Fruit fly (Drosophila melanogaster) whole organism, embryonic: ENCODE data around the gene CG15916.
A peak's percentile ranks its signal among the peaks of the same experiment; 100 is the strongest.

ENCODE experiments used
- Atf-2 ChIP-seq: fragments of 200-800 bp; sonication (Bioruptor generic); optimal IDR thresholded peaks from 2 replicates; lab custom pipeline; 2016; ENCODE audit warnings: missing biosample characterization, missing genetic modification characterization
- B-H1 ChIP-seq: fragments of 200-800 bp; sonication (Bioruptor generic); IDR thresholded peaks from 3 replicates; pipeline ENCODE4 v1.3.6; 2022; ENCODE audit warnings: missing biosample characterization, missing genetic modification characterization
- Blimp-1 ChIP-seq: fragments of 200-800 bp; sonication (Bioruptor generic); optimal IDR thresholded peaks from 3 replicates; lab custom pipeline; 2018; ENCODE audit warnings: missing biosample characterization, missing genetic modification characterization, mild to moderate bottlenecking, moderate library complexity, missing genetic modification reagents
- CG10321 ChIP-seq: fragments of 200-800 bp; sonication (Bioruptor generic); IDR thresholded peaks from 2 replicates; pipeline ENCODE4 v1.3.6; 2022; ENCODE audit warnings: missing biosample characterization, missing genetic modification characterization
- CG11093 ChIP-seq: fragments of 200-800 bp; sonication (Bioruptor generic); IDR thresholded peaks from 3 replicates; pipeline ENCODE4 v1.3.6; 2022; ENCODE audit warnings: missing biosample characterization, missing genetic modification characterization
- CG12071 ChIP-seq: fragments of 200-800 bp; sonication (Bioruptor generic); optimal IDR thresholded peaks from 3 replicates; lab custom pipeline; 2018; ENCODE audit warnings: missing biosample characterization, mild to moderate bottlenecking, missing genetic modification characterization
- CG12236 ChIP-seq: fragments of 200-800 bp; sonication (Bioruptor generic); optimal IDR thresholded peaks from 2 replicates; lab custom pipeline; 2016; ENCODE audit warnings: missing biosample characterization, missing genetic modification characterization
- CG15269 ChIP-seq: fragments of 200-800 bp; sonication (Bioruptor generic); optimal IDR thresholded peaks from 2 replicates; lab custom pipeline; 2018; ENCODE audit warnings: missing biosample characterization, mild to moderate bottlenecking, missing genetic modification characterization, moderate library complexity
- CG15479 ChIP-seq: fragments of 200-800 bp; sonication (Bioruptor generic); optimal IDR thresholded peaks from 3 replicates; lab custom pipeline; 2019; ENCODE audit warnings: missing biosample characterization, mild to moderate bottlenecking, missing genetic modification characterization, moderate library complexity
- CG2120 ChIP-seq: fragments of 200-800 bp; sonication (Bioruptor generic); optimal IDR thresholded peaks from 3 replicates; lab custom pipeline; 2016; ENCODE audit warnings: missing biosample characterization, missing genetic modification characterization
- CG3281 ChIP-seq: fragments of 200-800 bp; sonication (Bioruptor generic); optimal IDR thresholded peaks from 3 replicates; lab custom pipeline; 2017; ENCODE audit warnings: missing biosample characterization, mild to moderate bottlenecking, missing genetic modification characterization
- CG33213 ChIP-seq: fragments of 200-800 bp; sonication (Bioruptor generic); optimal IDR thresholded peaks from 3 replicates; lab custom pipeline; 2016; ENCODE audit warnings: missing biosample characterization, missing genetic modification characterization
- CG34224 ChIP-seq: fragments of 200-800 bp; sonication (Bioruptor generic); IDR thresholded peaks from 3 replicates; pipeline ENCODE4 v1.3.6; 2022; ENCODE audit warnings: missing biosample characterization, missing genetic modification characterization; ENCODE audit not compliant: partially characterized antibody
- CG43689 ChIP-seq: fragments of 200-800 bp; sonication (Bioruptor generic); IDR thresholded peaks from 2 replicates; pipeline ENCODE4 v1.3.6; 2022; ENCODE audit warnings: missing biosample characterization, missing genetic modification characterization
- CG5245 ChIP-seq: fragments of 200-800 bp; sonication (Bioruptor generic); optimal IDR thresholded peaks from 3 replicates; lab custom pipeline; 2016; ENCODE audit warnings: missing biosample characterization, missing genetic modification characterization
- CG7556 ChIP-seq: fragments of 200-800 bp; sonication (Bioruptor generic); optimal IDR thresholded peaks from 2 replicates; lab custom pipeline; 2017; ENCODE audit warnings: missing biosample characterization, mild to moderate bottlenecking, missing genetic modification characterization
- CG9215 ChIP-seq: fragments of 200-800 bp; sonication (Bioruptor generic); IDR thresholded peaks from 2 replicates; pipeline ENCODE4 v1.3.6; 2022; ENCODE audit warnings: missing biosample characterization, missing genetic modification characterization
- Dfd ChIP-seq, 2 experiments: fragments of >200 bp; optimal IDR thresholded peaks; 2 replicates each; lab custom pipeline; 2017; ENCODE audit warnings: missing biosample characterization in 2 of 2, missing genetic modification characterization in 2 of 2
- Dip2 ChIP-seq: fragments of 200-800 bp; sonication (Bioruptor generic); IDR thresholded peaks from 2 replicates; pipeline ENCODE4 v1.3.6; 2022; ENCODE audit warnings: missing biosample characterization, missing genetic modification characterization
- E2f2 ChIP-seq: fragments of 200-800 bp; sonication (Bioruptor generic); IDR thresholded peaks from 2 replicates; pipeline ENCODE4 v1.3.6; 2022; ENCODE audit warnings: missing biosample characterization, missing genetic modification characterization
- Fer3 ChIP-seq: fragments of 200-800 bp; sonication (Bioruptor generic); optimal IDR thresholded peaks from 2 replicates; lab custom pipeline; 2018; ENCODE audit warnings: missing biosample characterization, mild to moderate bottlenecking, missing genetic modification characterization, moderate library complexity
- HHEX ChIP-seq: fragments of 200-800 bp; sonication (Bioruptor generic); optimal IDR thresholded peaks from 3 replicates; lab custom pipeline; 2017; ENCODE audit warnings: missing biosample characterization, mild to moderate bottlenecking, missing genetic modification characterization, missing genetic modification reagents
- Hsf ChIP-seq: fragments of 200-800 bp; sonication (Bioruptor generic); optimal IDR thresholded peaks from 3 replicates; lab custom pipeline; 2016; ENCODE audit warnings: missing biosample characterization, missing genetic modification characterization
- MESR4 ChIP-seq: fragments of 200-800 bp; sonication (Bioruptor generic); optimal IDR thresholded peaks from 2 replicates; lab custom pipeline; 2018; ENCODE audit warnings: missing biosample characterization, mild to moderate bottlenecking, missing genetic modification characterization, moderate library complexity
- NC2α ChIP-seq: fragments of 200-800 bp; sonication (Bioruptor generic); optimal IDR thresholded peaks from 2 replicates; lab custom pipeline; 2016; ENCODE audit warnings: missing biosample characterization, missing genetic modification characterization
- Optix ChIP-seq: fragments of 200-800 bp; sonication (Bioruptor generic); IDR thresholded peaks from 3 replicates; pipeline ENCODE4 v1.3.6; 2022; ENCODE audit warnings: missing biosample characterization, missing genetic modification characterization
- Pdp1 ChIP-seq, 2 experiments: fragments of 200-800 bp; sonication (Bioruptor generic); optimal IDR thresholded peaks; 3 replicates each; lab custom pipeline; 2016; ENCODE audit warnings: missing biosample characterization in 2 of 2, missing genetic modification characterization in 2 of 2, mild to moderate bottlenecking in 1 of 2, moderate library complexity in 1 of 2
- Ravus ChIP-seq: fragments of 200-800 bp; sonication (Bioruptor generic); IDR thresholded peaks from 2 replicates; pipeline ENCODE4 v1.3.6; 2022; ENCODE audit warnings: missing biosample characterization, missing genetic modification characterization
- Side ChIP-seq: fragments of 200-800 bp; sonication (Bioruptor generic); optimal IDR thresholded peaks from 2 replicates; lab custom pipeline; 2016; ENCODE audit warnings: missing biosample characterization, missing genetic modification characterization
- Sox102F ChIP-seq: fragments of 200-800 bp; sonication (Bioruptor generic); optimal IDR thresholded peaks from 2 replicates; lab custom pipeline; 2018; ENCODE audit warnings: missing biosample characterization, mild to moderate bottlenecking, missing genetic modification characterization, moderate library complexity
- Spps ChIP-seq: fragments of 200-800 bp; sonication (Bioruptor generic); optimal IDR thresholded peaks from 2 replicates; lab custom pipeline; 2018; ENCODE audit warnings: missing biosample characterization, mild to moderate bottlenecking, missing genetic modification characterization
- bab2 ChIP-seq: fragments of 200-800 bp; sonication (Bioruptor generic); optimal IDR thresholded peaks from 2 replicates; lab custom pipeline; 2016; ENCODE audit warnings: missing biosample characterization, missing genetic modification characterization
- chn ChIP-seq: fragments of 200-800 bp; sonication (Bioruptor generic); optimal IDR thresholded peaks from 2 replicates; lab custom pipeline; 2016; ENCODE audit warnings: missing biosample characterization, missing genetic modification characterization
- crol ChIP-seq: fragments of 200-800 bp; sonication (Bioruptor generic); IDR thresholded peaks from 2 replicates; pipeline ENCODE4 v1.3.6; 2022; ENCODE audit warnings: missing biosample characterization, missing genetic modification characterization
- danr ChIP-seq: fragments of 200-800 bp; sonication (Bioruptor generic); IDR thresholded peaks from 2 replicates; pipeline ENCODE4 v1.3.6; 2022; ENCODE audit warnings: missing biosample characterization, missing genetic modification characterization
- fd96Cb ChIP-seq: fragments of 200-800 bp; sonication (Bioruptor generic); optimal IDR thresholded peaks from 2 replicates; lab custom pipeline; 2018; ENCODE audit warnings: missing biosample characterization, mild to moderate bottlenecking, missing genetic modification characterization, moderate library complexity
- fu2 ChIP-seq: fragments of 200-800 bp; sonication (Bioruptor generic); optimal IDR thresholded peaks from 2 replicates; lab custom pipeline; 2016; ENCODE audit warnings: missing biosample characterization, missing genetic modification characterization
- gfzf ChIP-seq: fragments of 200-800 bp; sonication (Bioruptor generic); optimal IDR thresholded peaks from 2 replicates; lab custom pipeline; 2016; ENCODE audit warnings: missing biosample characterization, mild to moderate bottlenecking, missing genetic modification characterization, moderate library complexity
- jing ChIP-seq: fragments of 200-800 bp; sonication (Bioruptor generic); optimal IDR thresholded peaks from 2 replicates; lab custom pipeline; 2018; ENCODE audit warnings: missing biosample characterization, mild to moderate bottlenecking, missing genetic modification characterization
- kay ChIP-seq: fragments of 200-800 bp; sonication (Bioruptor generic); optimal IDR thresholded peaks from 2 replicates; lab custom pipeline; 2016; ENCODE audit warnings: missing biosample characterization, missing genetic modification characterization
- knrl ChIP-seq: fragments of 200-800 bp; sonication (Bioruptor generic); IDR thresholded peaks from 3 replicates; pipeline ENCODE4 v1.3.6; 2022; ENCODE audit warnings: missing biosample characterization, missing genetic modification characterization; ENCODE audit not compliant: partially characterized antibody
- lilli ChIP-seq: fragments of 200-800 bp; sonication (Bioruptor generic); optimal IDR thresholded peaks from 3 replicates; lab custom pipeline; 2016; ENCODE audit warnings: missing biosample characterization, missing genetic modification characterization
- oc ChIP-seq: fragments of 200-800 bp; sonication (Bioruptor generic); optimal IDR thresholded peaks from 2 replicates; lab custom pipeline; 2018; ENCODE audit warnings: missing biosample characterization, mild to moderate bottlenecking, missing genetic modification characterization, moderate library complexity
- otp ChIP-seq: fragments of 200-800 bp; sonication (Bioruptor generic); IDR thresholded peaks from 3 replicates; pipeline ENCODE4, ENCODE4 v1.3.6; 2022; ENCODE audit warnings: missing biosample characterization, missing genetic modification characterization
- pb ChIP-seq: fragments of 200-800 bp; sonication (Bioruptor generic); optimal IDR thresholded peaks from 3 replicates; lab custom pipeline; 2016; ENCODE audit warnings: missing biosample characterization, missing genetic modification characterization
- pnt ChIP-seq: fragments of 200-800 bp; sonication (Bioruptor generic); optimal IDR thresholded peaks from 3 replicates; lab custom pipeline; 2016; ENCODE audit warnings: missing biosample characterization, missing genetic modification characterization
- row ChIP-seq: fragments of 200-800 bp; sonication (Bioruptor generic); IDR thresholded peaks from 3 replicates; pipeline ENCODE4 v1.3.6; 2022; ENCODE audit warnings: missing biosample characterization, missing genetic modification characterization
- schlank ChIP-seq: fragments of 200-800 bp; sonication (Bioruptor generic); optimal IDR thresholded peaks from 2 replicates; lab custom pipeline; 2018; ENCODE audit warnings: missing biosample characterization, mild to moderate bottlenecking, missing genetic modification characterization
- sisA ChIP-seq: fragments of 200-800 bp; sonication (Bioruptor generic); IDR thresholded peaks from 2 replicates; pipeline ENCODE4 v1.3.6; 2022; ENCODE audit warnings: missing biosample characterization, missing genetic modification characterization
- twi ChIP-seq: fragments of 200-800 bp; optimal IDR thresholded peaks from 2 replicates; lab custom pipeline; 2019; ENCODE audit warnings: missing biosample characterization, mild to moderate bottlenecking, missing genetic modification characterization, moderate library complexity
- vfl ChIP-seq: fragments of 200-800 bp; sonication (Bioruptor generic); optimal IDR thresholded peaks from 2 replicates; lab custom pipeline; 2016; ENCODE audit warnings: missing biosample characterization, missing genetic modification characterization
- vvl ChIP-seq: fragments of 200-800 bp; sonication (Bioruptor generic); IDR thresholded peaks from 2 replicates; pipeline ENCODE4 v1.3.6; 2022; ENCODE audit warnings: missing biosample characterization, missing genetic modification characterization
- wdn ChIP-seq: fragments of 200-800 bp; sonication (Bioruptor generic); IDR thresholded peaks from 2 replicates; pipeline ENCODE4 v1.3.6; 2022; ENCODE audit warnings: missing biosample characterization, missing genetic modification characterization

CG15916 gene

dm6 chrX:15887247-15887616 lies 3.2 kb upstream of the CG15916 start, which contains the start of gene tay (continued):
- no peak for TF ChIP-seq NC2α (GFP tag; lab: Kevin White, UChicago)
- TF ChIP-seq CG43689 (GFP tag; lab: Robert Waterston, UW) = no peak
- TF ChIP-seq lilli (GFP tag; lab: Kevin White, UChicago) = peak; percentile 17
- no peak for TF ChIP-seq kay (GFP tag; lab: Kevin White, UChicago)
- TF ChIP-seq Dip2 (GFP tag; lab: Robert Waterston, UW) = no peak
- peak; percentile 9 for TF ChIP-seq CG2120 (GFP tag; lab: Kevin White, UChicago)
- TF ChIP-seq CG15479 (GFP tag; lab: Kevin White, UChicago) = no peak
- no peak for TF ChIP-seq sisA (GFP tag; lab: Robert Waterston, UW)
- no peak for TF ChIP-seq danr (GFP tag; lab: Robert Waterston, UW)
- no peak for TF ChIP-seq vfl (GFP tag; lab: Kevin White, UChicago)
- no peak for TF ChIP-seq pnt (GFP tag; lab: Kevin White, UChicago)
- TF ChIP-seq knrl (GFP tag; lab: Robert Waterston, UW) = peak; percentile 71
- TF ChIP-seq MESR4 (GFP tag; lab: Kevin White, UChicago) = peak; percentile 37
- no peak for TF ChIP-seq CG3281 (GFP tag; lab: Kevin White, UChicago)
- no peak for TF ChIP-seq wdn
- no peak for TF ChIP-seq Dfd (GFP tag; optimal IDR thresholded peaks at IDR 0.05; lab: Kevin White, UChicago)
- no peak for TF ChIP-seq Fer3 (tag; lab: Kevin White, UChicago)
- no peak for TF ChIP-seq fu2
- no peak for TF ChIP-seq twi (tag; lab: Kevin White, UChicago)
- TF ChIP-seq Side (GFP tag; lab: Kevin White, UChicago) = no peak
- TF ChIP-seq row = peak; percentile 79
- no peak for TF ChIP-seq crol (GFP tag; lab: Robert Waterston, UW)
- TF ChIP-seq E2f2 = peak; percentile 32; the same call in 1 of the 2 replicates
- peak; percentile 28; the same call in 1 of the 3 replicates for TF ChIP-seq CG34224
- TF ChIP-seq vvl (GFP tag; lab: Robert Waterston, UW) = peak; percentile 46
- no peak for TF ChIP-seq chn (GFP tag; lab: Kevin White, UChicago)
- TF ChIP-seq Pdp1 (GFP tag; optimal IDR thresholded peaks at IDR 0.05; lab: Kevin White, UChicago) = peak in 1 of 2 experiments; percentile 34
- no peak for TF ChIP-seq CG15269 (tag; lab: Kevin White, UChicago)
- no peak for TF ChIP-seq Optix (GFP tag; lab: Robert Waterston, UW)
- TF ChIP-seq HHEX (GFP tag; lab: Kevin White, UChicago) = no peak
- no peak for TF ChIP-seq otp (GFP tag; lab: Robert Waterston, UW)
- peak; percentile 28 for TF ChIP-seq CG33213
- no peak for TF ChIP-seq oc (tag; lab: Kevin White, UChicago)
- no peak for TF ChIP-seq CG12071 (GFP tag; lab: Kevin White, UChicago)
- TF ChIP-seq CG10321 = no peak
- TF ChIP-seq CG9215 (GFP tag; lab: Robert Waterston, UW) = no peak
- TF ChIP-seq Blimp-1 (GFP tag; lab: Kevin White, UChicago) = no peak
- TF ChIP-seq Spps = no peak
- TF ChIP-seq Hsf (GFP tag; lab: Kevin White, UChicago) = no peak
- TF ChIP-seq B-H1 = no peak
- no peak for TF ChIP-seq jing (GFP tag; lab: Kevin White, UChicago)
- TF ChIP-seq CG5245 (GFP tag; lab: Kevin White, UChicago) = no peak
- TF ChIP-seq fd96Cb = no peak
- TF ChIP-seq bab2 = no peak
- no peak for TF ChIP-seq CG7556 (GFP tag; lab: Kevin White, UChicago)
- TF ChIP-seq Ravus = no peak
- TF ChIP-seq CG12236 = no peak
- no peak for TF ChIP-seq pb (GFP tag; lab: Kevin White, UChicago)
- no peak for TF ChIP-seq Atf-2 (GFP tag; lab: Kevin White, UChicago)
- TF ChIP-seq schlank (tag; lab: Kevin White, UChicago) = no peak
- TF ChIP-seq Sox102F (GFP tag; lab: Kevin White, UChicago) = no peak
- no peak for TF ChIP-seq CG11093 (GFP tag; lab: Robert Waterston, UW)
- TF ChIP-seq gfzf (GFP tag; lab: Kevin White, UChicago) = peak; percentile 45
